Worm (Caenorhabditis elegans) whole organism, L2 larva: Measurements from ENCODE around the gene ins-13.

Source experiments
- C34F6.9 ChIP-seq: fragments of 150-350 bp; optimal IDR thresholded peaks from 2 replicates; lab custom pipeline; 2014; ENCODE audit warnings: missing biosample characterization, missing genetic modification characterization
- R02D3.7 ChIP-seq: fragments of 150-350 bp; optimal IDR thresholded peaks from 2 replicates; lab custom pipeline; 2014; ENCODE audit warnings: missing biosample characterization, missing genetic modification characterization
- Y55F3AM.14 ChIP-seq: fragments of 200-800 bp; sonication (Bioruptor generic); optimal IDR thresholded peaks from 2 replicates; lab custom pipeline; 2018; ENCODE audit warnings: mild to moderate bottlenecking, missing genetic modification characterization, missing compliant biosample characterization
- ZK546.5 ChIP-seq: sonication (generic microtip); optimal IDR thresholded peaks from 2 replicates; lab custom pipeline; 2017; ENCODE audit warnings: missing biosample characterization, missing genetic modification characterization
- aly-2 ChIP-seq: fragments of 150-350 bp; optimal IDR thresholded peaks from 2 replicates; lab custom pipeline; 2014; ENCODE audit warnings: missing biosample characterization, missing genetic modification characterization
- ama-1 ChIP-seq: fragments of 150-350 bp; optimal IDR thresholded peaks from 2 replicates; lab custom pipeline; 2018; ENCODE audit warnings: inconsistent platforms
- blmp-1 ChIP-seq: sonication (generic microtip); optimal IDR thresholded peaks from 2 replicates; lab custom pipeline; 2017; ENCODE audit warnings: missing genetic modification characterization, mild to moderate bottlenecking, missing compliant biosample characterization, antibody characterized with exemption, moderate library complexity; ENCODE audit not compliant: insufficient read depth
- ceh-16 ChIP-seq: fragments of 150-350 bp; optimal IDR thresholded peaks from 2 replicates; lab custom pipeline; 2014; ENCODE audit warnings: missing biosample characterization, missing genetic modification characterization
- ceh-82 ChIP-seq: fragments of 150-350 bp; optimal IDR thresholded peaks from 2 replicates; lab custom pipeline; 2014; ENCODE audit warnings: missing biosample characterization, missing genetic modification characterization
- crh-2 ChIP-seq: sonication (generic microtip); optimal IDR thresholded peaks from 2 replicates; lab custom pipeline; 2017; ENCODE audit warnings: missing biosample characterization, missing genetic modification characterization
- dmd-4 ChIP-seq: sonication (generic microtip); optimal IDR thresholded peaks from 2 replicates; lab custom pipeline; 2017; ENCODE audit warnings: missing biosample characterization, missing genetic modification characterization
- fos-1 ChIP-seq: fragments of 150-350 bp; optimal IDR thresholded peaks from 2 replicates; lab custom pipeline; 2014; ENCODE audit warnings: missing biosample characterization, missing genetic modification characterization
- gmeb-1 ChIP-seq: fragments of 150-350 bp; optimal IDR thresholded peaks from 2 replicates; lab custom pipeline; 2014; ENCODE audit warnings: missing biosample characterization, missing genetic modification characterization
- lin-11 ChIP-seq: fragments of 150-350 bp; sonication (generic microtip); optimal IDR thresholded peaks from 2 replicates; lab custom pipeline; 2014; ENCODE audit warnings: missing biosample characterization, missing genetic modification characterization, inconsistent platforms, mixed read lengths
- lin-13 ChIP-seq: fragments of 150-350 bp; optimal IDR thresholded peaks from 2 replicates; lab custom pipeline; 2014; ENCODE audit warnings: missing biosample characterization, missing genetic modification reagents, missing genetic modification characterization
- lsy-2 ChIP-seq, 2 experiments: fragments of 150-350 bp in 1 of 2; sonication (generic microtip) in 1 of 2; optimal IDR thresholded peaks; 2 replicates each; lab custom pipeline; 2014 to 2017; ENCODE audit warnings: missing biosample characterization in 2 of 2, missing genetic modification characterization in 2 of 2
- mdl-1 ChIP-seq, 2 experiments: fragments of 150-350 bp in 1 of 2; sonication (generic microtip) in 1 of 2; optimal IDR thresholded peaks; 2 replicates each; lab custom pipeline; 2017; ENCODE audit warnings: missing biosample characterization in 2 of 2, missing genetic modification characterization in 2 of 2
- nhr-129 ChIP-seq: fragments of 150-350 bp; optimal IDR thresholded peaks from 2 replicates; lab custom pipeline; 2014; ENCODE audit warnings: missing biosample characterization, missing genetic modification characterization
- nhr-23 ChIP-seq: fragments of 150-350 bp; optimal IDR thresholded peaks from 2 replicates; lab custom pipeline; 2014; ENCODE audit warnings: missing biosample characterization, missing genetic modification reagents, missing genetic modification characterization
- nhr-237 ChIP-seq: fragments of 150-350 bp; optimal IDR thresholded peaks from 2 replicates; lab custom pipeline; 2014; ENCODE audit warnings: missing biosample characterization, missing genetic modification characterization
- nhr-6 ChIP-seq: fragments of 150-350 bp; optimal IDR thresholded peaks from 2 replicates; lab custom pipeline; 2014; ENCODE audit warnings: missing biosample characterization, missing genetic modification characterization
- sem-4 ChIP-seq: fragments of 150-350 bp; optimal IDR thresholded peaks from 2 replicates; lab custom pipeline; 2014; ENCODE audit warnings: missing biosample characterization, missing genetic modification reagents, missing genetic modification characterization
- skn-1 ChIP-seq: sonication (generic microtip); optimal IDR thresholded peaks from 2 replicates; lab custom pipeline; 2017; ENCODE audit warnings: missing biosample characterization, missing genetic modification characterization
- sma-3 ChIP-seq: sonication (generic microtip); optimal IDR thresholded peaks from 2 replicates; lab custom pipeline; 2016; ENCODE audit warnings: missing genetic modification reagents, missing genetic modification characterization, missing compliant biosample characterization
- sma-9 ChIP-seq, 2 experiments: fragments of 150-350 bp in 1 of 2; sonication (generic microtip) in 1 of 2; optimal IDR thresholded peaks; 2 replicates each; lab custom pipeline; 2014 to 2016; ENCODE audit warnings: missing genetic modification characterization in 2 of 2, mild to moderate bottlenecking in 1 of 2, missing biosample characterization in 1 of 2, missing compliant biosample characterization in 1 of 2, missing genetic modification reagents in 1 of 2, moderate library complexity in 1 of 2
- snpc-4 ChIP-seq: fragments of 150-350 bp; optimal IDR thresholded peaks from 2 replicates; lab custom pipeline; 2014; ENCODE audit warnings: missing biosample characterization, missing genetic modification characterization
- unc-39 ChIP-seq: fragments of 150-350 bp; optimal IDR thresholded peaks from 2 replicates; lab custom pipeline; 2014; ENCODE audit warnings: missing biosample characterization, missing genetic modification characterization
- unc-62 ChIP-seq: fragments of 150-350 bp; optimal IDR thresholded peaks from 2 replicates; lab custom pipeline; 2014; ENCODE audit warnings: missing biosample characterization, missing genetic modification reagents, missing genetic modification characterization
- zag-1 ChIP-seq: fragments of 150-350 bp; optimal IDR thresholded peaks from 2 replicates; lab custom pipeline; 2014; ENCODE audit warnings: missing biosample characterization, missing genetic modification characterization
- ztf-1 ChIP-seq: fragments of 200-800 bp; sonication (Bioruptor generic); conservative IDR thresholded peaks from 2 replicates; pipeline ENCODE4 v1.3.6; 2022; ENCODE audit warnings: missing genetic modification characterization, missing compliant biosample characterization
- ztf-4 ChIP-seq: fragments of 150-350 bp; optimal IDR thresholded peaks from 2 replicates; lab custom pipeline; 2014; ENCODE audit warnings: missing biosample characterization, missing genetic modification characterization

ins-13 gene

ce11 chrII:5518910-5519309 lies 25.8 kb downstream of the ins-13 start, which contains the start of gene ZK177.2:
Gene ZK177.2 (plus strand): TSS chrII:5519210.
- TF ChIP-seq C34F6.9 (tag; lab: Kevin White, UChicago) (no peak), sma-3 (GFP tag; lab: Kevin White, UChicago) (no peak), ztf-1 (GFP tag; lab: Robert Waterston, UW) (no peak), lin-13 (GFP tag; lab: Kevin White, UChicago) (no peak), nhr-129 (tag; lab: Kevin White, UChicago) (no peak)

- TF ChIP-seq unc-62 (GFP tag; lab: Kevin White, UChicago): no peak
- TF ChIP-seq, all 48 proteins: peak for 0
Measured at ce11 chrII:5518055-5518454, 26.6 kb downstream of the ins-13 start.

- TF ChIP-seq skn-1 (tag; lab: Kevin White, UChicago): no peak
- TF ChIP-seq Y55F3AM.14 (GFP tag; lab: Kevin White, UChicago): no peak
- TF ChIP-seq R02D3.7 (tag; lab: Kevin White, UChicago): no peak
- no peak for TF ChIP-seq ZK546.5 (tag; lab: Kevin White, UChicago)
- no peak for TF ChIP-seq fos-1
- TF ChIP-seq lin-11 (tag; lab: Kevin White, UChicago): no peak
- TF ChIP-seq lsy-2 (tag; optimal IDR thresholded peaks at IDR 0.05; lab: Kevin White, UChicago): no peak
- TF ChIP-seq mdl-1 (tag; optimal IDR thresholded peaks at IDR 0.05; lab: Kevin White, UChicago): no peak
- no peak for TF ChIP-seq dmd-4 (tag; lab: Kevin White, UChicago)
- TF ChIP-seq nhr-237 (tag; lab: Kevin White, UChicago): no peak
- TF ChIP-seq nhr-6 (tag; lab: Kevin White, UChicago): no peak
- no peak for TF ChIP-seq unc-62 (GFP tag; lab: Kevin White, UChicago)
- no peak for TF ChIP-seq sem-4
- TF ChIP-seq aly-2 (tag; lab: Kevin White, UChicago): no peak
- no peak for TF ChIP-seq zag-1 (tag; lab: Kevin White, UChicago)
- no peak for TF ChIP-seq nhr-23 (tag; lab: Kevin White, UChicago)
- TF ChIP-seq gmeb-1 (tag; lab: Kevin White, UChicago): no peak
- no peak for TF ChIP-seq ceh-16 (tag; lab: Kevin White, UChicago)
- TF ChIP-seq crh-2: no peak
Measured at ce11 chrII:5517643-5518042, 27.0 kb downstream of the ins-13 start, which contains the start of gene ZK177.9. Gene ZK177.9 (minus strand): TSS chrII:5517743.

ce11 chrII:5515542-5515941 lies 29.1 kb downstream of the ins-13 start, which contains the start of gene ZK177.3:
Gene ZK177.3 (plus strand): TSS chrII:5515842.
- TF ChIP-seq sem-4 (no peak), ceh-82 (no peak), unc-39 (no peak), ZK546.5 (tag; lab: Kevin White, UChicago) (no peak), snpc-4 (no peak), blmp-1 (tag; lab: Kevin White, UChicago) (no peak), fos-1 (peak; percentile 43)

ce11 chrII:5514846-5515245 lies 29.8 kb downstream of the ins-13 start, which contains the start of gene sahd-1:
Gene sahd-1 (minus strand): TSS chrII:5514945.
- TF ChIP-seq ama-1: no peak
- TF ChIP-seq nhr-23 (tag; lab: Kevin White, UChicago): no peak
- TF ChIP-seq snpc-4: no peak
- TF ChIP-seq zag-1 (tag; lab: Kevin White, UChicago): no peak
- peak; percentile 45 for TF ChIP-seq fos-1
- TF ChIP-seq lin-13 (GFP tag; lab: Kevin White, UChicago): no peak
- TF ChIP-seq ztf-4: no peak

ce11 chrII:5512473-5513097 lies 32.1 kb downstream of the ins-13 start:
- TF ChIP-seq ztf-4: no peak
- no peak for TF ChIP-seq ceh-16 (tag; lab: Kevin White, UChicago)
- TF ChIP-seq unc-39: no peak
- TF ChIP-seq gmeb-1 (tag; lab: Kevin White, UChicago): peak; percentile 44
- TF ChIP-seq fos-1: peak; percentile 91
- TF ChIP-seq nhr-6 (tag; lab: Kevin White, UChicago): no peak
- no peak for TF ChIP-seq ztf-1 (GFP tag; lab: Robert Waterston, UW)
- TF ChIP-seq sma-9 (GFP tag; optimal IDR thresholded peaks at IDR 0.05; lab: Kevin White, UChicago): peak; percentile 36
- TF ChIP-seq sma-9 (tag; optimal IDR thresholded peaks at IDR 0.05; lab: Kevin White, UChicago): no peak
